Fruit fly (Drosophila melanogaster) whole organism, pupa: ENCODE data around the gene Pus7.

Experiments
- CG12605 ChIP-seq: fragments of 200-800 bp; sonication (Bioruptor generic); IDR thresholded peaks from 2 replicates; pipeline ENCODE4 v1.3.6; 2022; ENCODE audit warnings: missing biosample characterization, missing genetic modification characterization
- CG17806 ChIP-seq: fragments of 200-800 bp; sonication (Bioruptor generic); optimal IDR thresholded peaks from 2 replicates; lab custom pipeline; 2018; ENCODE audit warnings: missing biosample characterization, mild to moderate bottlenecking, missing genetic modification characterization, moderate library complexity
- CG32121 ChIP-seq: fragments of 200-800 bp; sonication (Bioruptor generic); IDR thresholded peaks from 2 replicates; pipeline ENCODE4 v1.3.6; 2022; ENCODE audit warnings: missing biosample characterization, missing genetic modification characterization
- CG34367 ChIP-seq: fragments of 200-800 bp; sonication (Bioruptor generic); optimal IDR thresholded peaks from 2 replicates; lab custom pipeline; 2018; ENCODE audit warnings: missing biosample characterization, mild to moderate bottlenecking, missing genetic modification characterization
- CG4496 ChIP-seq: fragments of 200-800 bp; sonication (Bioruptor generic); IDR thresholded peaks from 3 replicates; pipeline ENCODE4 v1.3.6; 2022; ENCODE audit warnings: missing biosample characterization, missing genetic modification characterization
- CG8301 ChIP-seq: fragments of 200-800 bp; sonication (Bioruptor generic); optimal IDR thresholded peaks from 2 replicates; lab custom pipeline; 2018; ENCODE audit warnings: missing biosample characterization, mild to moderate bottlenecking, missing genetic modification characterization
- D1 ChIP-seq: fragments of 200-800 bp; sonication (Bioruptor generic); optimal IDR thresholded peaks from 2 replicates; lab custom pipeline; 2018; ENCODE audit warnings: missing biosample characterization, mild to moderate bottlenecking, missing genetic modification characterization, moderate library complexity
- EcR ChIP-seq: fragments of 200-800 bp; sonication (Bioruptor generic); optimal IDR thresholded peaks from 3 replicates; lab custom pipeline; 2019; ENCODE audit warnings: missing biosample characterization, missing genetic modification characterization, mild to moderate bottlenecking, moderate library complexity, missing genetic modification reagents
- Ets98B ChIP-seq: fragments of 200-800 bp; sonication (Bioruptor generic); IDR thresholded peaks from 2 replicates; pipeline ENCODE4 v1.3.6; 2022; ENCODE audit warnings: missing biosample characterization, missing genetic modification characterization
- Pif1A ChIP-seq: fragments of 200-800 bp; sonication (Bioruptor generic); optimal IDR thresholded peaks from 3 replicates; lab custom pipeline; 2016; ENCODE audit warnings: missing biosample characterization, missing genetic modification characterization
- gl ChIP-seq: fragments of 200-800 bp; sonication (Bioruptor generic); optimal IDR thresholded peaks from 2 replicates; lab custom pipeline; 2018; ENCODE audit warnings: missing biosample characterization, mild to moderate bottlenecking, missing genetic modification characterization

DNA sequence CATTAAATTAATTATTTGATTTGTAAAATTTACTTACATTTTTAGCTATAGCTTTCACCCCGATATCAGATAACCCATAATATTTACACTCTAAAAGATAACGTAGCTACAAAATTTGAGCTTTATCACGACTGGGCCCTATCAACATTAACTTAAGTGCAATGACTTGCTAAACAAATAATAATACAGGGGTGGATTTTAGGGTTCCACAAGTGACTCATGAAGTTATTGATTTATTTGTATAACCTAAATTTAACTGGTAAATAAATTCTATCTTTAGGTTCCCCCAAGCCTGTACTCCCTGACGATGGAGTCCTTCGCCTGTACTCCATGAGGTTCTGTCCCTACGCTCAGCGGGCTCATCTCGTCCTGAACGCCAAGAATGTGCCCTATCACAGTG lies 9.4 kb downstream of the Pus7 start:
- TF ChIP-seq gl (tag; lab: Kevin White, UChicago) (no peak), CG32121 (no peak), CG8301 (no peak), CG17806 (tag; lab: Kevin White, UChicago) (no peak), Ets98B (GFP tag; lab: Robert Waterston, UW) (no peak), EcR (peak; percentile 22), CG4496 (GFP tag; lab: Robert Waterston, UW) (no peak), CG34367 (tag; lab: Kevin White, UChicago) (no peak), CG12605 (GFP tag; lab: Robert Waterston, UW) (no peak), Pif1A (GFP tag; lab: Kevin White, UChicago) (no peak), D1 (tag; lab: Kevin White, UChicago) (no peak)
